Fruit fly (Drosophila melanogaster): ENCODE data around the gene Amt.

dm6 chr3R:15231635-15232138 is 17.2 kb downstream of the Amt start:
- TF ChIP-seq insv (GFP tag; optimal IDR thresholded peaks at IDR 0.05) = no peak
- no peak for TF ChIP-seq pnt (GFP tag; optimal IDR thresholded peaks at IDR 0.05)
- no peak for TF ChIP-seq D (optimal IDR thresholded peaks at IDR 0.05)
- no peak for TF ChIP-seq D (GFP tag; optimal IDR thresholded peaks at IDR 0.05)
- TF ChIP-seq CG12942 (GFP tag; optimal IDR thresholded peaks at IDR 0.05) = no peak
- TF ChIP-seq dpn (GFP tag; optimal IDR thresholded peaks at IDR 0.05) = no peak
- TF ChIP-seq ind (GFP tag; optimal IDR thresholded peaks at IDR 0.05) = no peak
- no peak for TF ChIP-seq CG12071 (GFP tag; optimal IDR thresholded peaks at IDR 0.05)
- no peak for TF ChIP-seq Scr (GFP tag; IDR thresholded peaks at IDR 0.05; ENCODE audit: partially characterized antibody)
- TF ChIP-seq trem (tag; optimal IDR thresholded peaks at IDR 0.05) = no peak
- no peak for TF ChIP-seq pan (optimal IDR thresholded peaks at IDR 0.05)
- no peak for TF ChIP-seq pan (GFP tag; optimal IDR thresholded peaks at IDR 0.05 in 1 of 2, IDR thresholded peaks at IDR 0.05 in 1 of 2)
- no peak for TF ChIP-seq CG14014 (GFP tag; IDR thresholded peaks at IDR 0.05)
- no peak for TF ChIP-seq fd64A (GFP tag; optimal IDR thresholded peaks at IDR 0.05)

Measured in whole organism, embryonic.